Worm (Caenorhabditis elegans): ENCODE data around the gene Y116F11B.6.

DNA sequence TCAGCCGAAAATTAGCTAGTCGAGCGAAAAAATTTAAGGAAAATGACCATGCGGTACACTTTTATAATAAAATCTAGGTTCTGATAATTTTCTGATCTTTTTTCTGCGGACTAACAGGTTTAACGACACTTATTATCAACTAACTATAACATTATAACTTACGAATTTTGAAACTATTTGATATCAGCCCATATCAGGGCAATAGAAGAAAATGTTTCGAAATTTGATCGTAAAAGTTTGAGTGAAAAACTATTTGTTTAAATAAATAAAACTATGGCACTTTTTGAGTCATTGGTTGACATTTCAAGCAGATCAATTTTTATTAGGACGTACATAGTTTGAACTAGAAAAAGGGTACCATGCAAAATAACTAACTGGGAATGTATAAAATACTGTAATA lies 15.0 kb downstream of the Y116F11B.6 start, which contains the start of gene pcp-4:
- no peak for TF ChIP-seq nhr-77 (tag; optimal IDR thresholded peaks at IDR 0.05)
- no peak for TF ChIP-seq ceh-82 (tag; optimal IDR thresholded peaks at IDR 0.05)
- TF ChIP-seq ceh-28 (tag; optimal IDR thresholded peaks at IDR 0.05) = no peak
- no peak for TF ChIP-seq nhr-11 (tag; optimal IDR thresholded peaks at IDR 0.05)
- TF ChIP-seq fos-1 (tag; optimal IDR thresholded peaks at IDR 0.05) = no peak
- no peak for TF ChIP-seq ZK546.5 (tag; optimal IDR thresholded peaks at IDR 0.05)
